Fruit fly (Drosophila melanogaster) whole organism, embryonic: ENCODE measurements around the gene rols.

Experiments used
- B-H1 ChIP-seq: fragments of 200-800 bp; sonication (Bioruptor generic); IDR thresholded peaks from 3 replicates; pipeline ENCODE4 v1.3.6; 2022; ENCODE audit warnings: missing biosample characterization, missing genetic modification characterization
- CG10431 ChIP-seq: fragments of 200-800 bp; sonication (Bioruptor generic); optimal IDR thresholded peaks from 3 replicates; lab custom pipeline; 2018; ENCODE audit warnings: missing biosample characterization, mild to moderate bottlenecking, missing genetic modification characterization
- CG10654 ChIP-seq: fragments of 200-800 bp; sonication (Bioruptor generic); optimal IDR thresholded peaks from 2 replicates; lab custom pipeline; 2016; ENCODE audit warnings: missing biosample characterization, missing genetic modification characterization
- CG11398 ChIP-seq: fragments of 200-800 bp; sonication (Bioruptor generic); optimal IDR thresholded peaks from 2 replicates; lab custom pipeline; 2016; ENCODE audit warnings: missing biosample characterization, missing genetic modification characterization
- CG12942 ChIP-seq: fragments of 200-800 bp; sonication (Bioruptor generic); optimal IDR thresholded peaks from 3 replicates; lab custom pipeline; 2016; ENCODE audit warnings: missing biosample characterization, missing genetic modification characterization
- CG13123 ChIP-seq: fragments of 200-800 bp; sonication (Bioruptor generic); optimal IDR thresholded peaks from 2 replicates; lab custom pipeline; 2016; ENCODE audit warnings: missing biosample characterization, missing genetic modification characterization
- CG14441 ChIP-seq: fragments of 200-800 bp; sonication (Bioruptor generic); IDR thresholded peaks from 2 replicates; pipeline ENCODE4 v1.3.6; 2022; ENCODE audit warnings: missing biosample characterization, missing genetic modification characterization
- CG15601 ChIP-seq: fragments of 200-800 bp; sonication (Bioruptor generic); optimal IDR thresholded peaks from 3 replicates; lab custom pipeline; 2019; ENCODE audit warnings: missing biosample characterization, mild to moderate bottlenecking, missing genetic modification characterization, moderate library complexity
- CG15696 ChIP-seq: fragments of 200-800 bp; sonication (Bioruptor generic); optimal IDR thresholded peaks from 2 replicates; lab custom pipeline; 2019; ENCODE audit warnings: missing biosample characterization, mild to moderate bottlenecking, missing genetic modification characterization, moderate library complexity
- CG17829 ChIP-seq: fragments of 200-800 bp; optimal IDR thresholded peaks from 2 replicates; lab custom pipeline; 2019; ENCODE audit warnings: missing biosample characterization, mild to moderate bottlenecking, missing genetic modification characterization, moderate library complexity
- CG1832 ChIP-seq: fragments of 200-800 bp; sonication (Bioruptor generic); optimal IDR thresholded peaks from 2 replicates; lab custom pipeline; 2017; ENCODE audit warnings: missing biosample characterization, mild to moderate bottlenecking, missing genetic modification characterization, inconsistent platforms
- CG18764 ChIP-seq: fragments of 200-800 bp; sonication (Bioruptor generic); optimal IDR thresholded peaks from 3 replicates; lab custom pipeline; 2016; ENCODE audit warnings: missing biosample characterization, missing genetic modification characterization
- CG2712 ChIP-seq: fragments of 200-800 bp; optimal IDR thresholded peaks from 3 replicates; lab custom pipeline; 2019; ENCODE audit warnings: missing biosample characterization, mild to moderate bottlenecking, missing genetic modification characterization, moderate library complexity
- CG30020 ChIP-seq: fragments of 200-800 bp; optimal IDR thresholded peaks from 2 replicates; lab custom pipeline; 2019; ENCODE audit warnings: missing biosample characterization, mild to moderate bottlenecking, missing genetic modification characterization, moderate library complexity
- CG30403 ChIP-seq: fragments of 200-800 bp; sonication (Bioruptor generic); optimal IDR thresholded peaks from 3 replicates; lab custom pipeline; 2016; ENCODE audit warnings: missing biosample characterization, missing genetic modification characterization
- CG31388 ChIP-seq: fragments of 200-800 bp; sonication (Bioruptor generic); optimal IDR thresholded peaks from 2 replicates; lab custom pipeline; 2016; ENCODE audit warnings: missing biosample characterization, missing genetic modification characterization
- CG31441 ChIP-seq: fragments of 200-800 bp; sonication (Bioruptor generic); IDR thresholded peaks from 2 replicates; pipeline ENCODE4 v1.3.6; 2022; ENCODE audit warnings: missing biosample characterization, missing genetic modification characterization
- CG34224 ChIP-seq: fragments of 200-800 bp; sonication (Bioruptor generic); IDR thresholded peaks from 3 replicates; pipeline ENCODE4 v1.3.6; 2022; ENCODE audit warnings: missing biosample characterization, missing genetic modification characterization; ENCODE audit not compliant: partially characterized antibody
- CG3838 ChIP-seq: fragments of 200-800 bp; sonication (Bioruptor generic); optimal IDR thresholded peaks from 3 replicates; lab custom pipeline; 2016; ENCODE audit warnings: missing biosample characterization, missing genetic modification characterization
- CG3995 ChIP-seq: fragments of 200-800 bp; sonication (Bioruptor generic); optimal IDR thresholded peaks from 3 replicates; lab custom pipeline; 2016; ENCODE audit warnings: missing biosample characterization, missing genetic modification characterization
- CG6689 ChIP-seq: fragments of 200-800 bp; sonication (Bioruptor generic); IDR thresholded peaks from 2 replicates; pipeline ENCODE4 v1.3.6; 2022; ENCODE audit warnings: missing biosample characterization, missing genetic modification characterization
- CG6854 ChIP-seq: fragments of 200-800 bp; sonication (Bioruptor generic); optimal IDR thresholded peaks from 3 replicates; lab custom pipeline; 2017; ENCODE audit warnings: missing biosample characterization, mild to moderate bottlenecking, missing genetic modification characterization
- CG8359 ChIP-seq: fragments of 200-800 bp; sonication (Bioruptor generic); optimal IDR thresholded peaks from 2 replicates; lab custom pipeline; 2017; ENCODE audit warnings: missing biosample characterization, mild to moderate bottlenecking, missing genetic modification characterization, borderline replicate concordance
- CG8944 ChIP-seq: fragments of 200-800 bp; sonication (Bioruptor generic); optimal IDR thresholded peaks from 3 replicates; lab custom pipeline; 2016; ENCODE audit warnings: missing biosample characterization, missing genetic modification characterization
- CG9817 ChIP-seq: fragments of 200-800 bp; sonication (Bioruptor generic); optimal IDR thresholded peaks from 2 replicates; lab custom pipeline; 2018; ENCODE audit warnings: missing biosample characterization, mild to moderate bottlenecking, missing genetic modification characterization, moderate library complexity
- CoRest ChIP-seq: fragments of 200-800 bp; sonication (Bioruptor generic); optimal IDR thresholded peaks from 3 replicates; lab custom pipeline; 2018; ENCODE audit warnings: missing biosample characterization, mild to moderate bottlenecking, missing genetic modification characterization, moderate library complexity
- D19B ChIP-seq: fragments of 200-800 bp; sonication (Bioruptor generic); optimal IDR thresholded peaks from 2 replicates; lab custom pipeline; 2017; ENCODE audit warnings: missing biosample characterization, mild to moderate bottlenecking, missing genetic modification characterization
- H15 ChIP-seq: fragments of 200-800 bp; sonication (Bioruptor generic); IDR thresholded peaks from 3 replicates; pipeline ENCODE4 v1.3.6; 2022; ENCODE audit warnings: missing biosample characterization, missing genetic modification characterization
- Meics ChIP-seq: fragments of 200-800 bp; sonication (Bioruptor generic); optimal IDR thresholded peaks from 2 replicates; lab custom pipeline; 2017; ENCODE audit warnings: missing biosample characterization, mild to moderate bottlenecking, missing genetic modification characterization
- Nf-YA ChIP-seq: fragments of 200-800 bp; sonication (Bioruptor generic); IDR thresholded peaks from 2 replicates; pipeline ENCODE4 v1.3.6; 2022; ENCODE audit warnings: missing biosample characterization, missing genetic modification characterization
- Nf-YC ChIP-seq: fragments of 200-800 bp; optimal IDR thresholded peaks from 3 replicates; lab custom pipeline; 2019; ENCODE audit warnings: missing biosample characterization, mild to moderate bottlenecking, missing genetic modification characterization, moderate library complexity
- Optix ChIP-seq: fragments of 200-800 bp; sonication (Bioruptor generic); IDR thresholded peaks from 3 replicates; pipeline ENCODE4 v1.3.6; 2022; ENCODE audit warnings: missing biosample characterization, missing genetic modification characterization
- Side ChIP-seq: fragments of 200-800 bp; sonication (Bioruptor generic); optimal IDR thresholded peaks from 2 replicates; lab custom pipeline; 2016; ENCODE audit warnings: missing biosample characterization, missing genetic modification characterization
- Sox100B ChIP-seq: fragments of 200-800 bp; sonication (Bioruptor generic); optimal IDR thresholded peaks from 3 replicates; lab custom pipeline; 2018; ENCODE audit warnings: missing biosample characterization, mild to moderate bottlenecking, missing genetic modification characterization
- Usf ChIP-seq: fragments of 200-800 bp; sonication (Bioruptor generic); optimal IDR thresholded peaks from 2 replicates; lab custom pipeline; 2017; ENCODE audit warnings: missing genotype, missing biosample characterization, missing genetic modification characterization
- Xrp1 ChIP-seq: fragments of 200-800 bp; sonication (Bioruptor generic); IDR thresholded peaks from 2 replicates; pipeline ENCODE4 v1.3.6; 2022; ENCODE audit warnings: missing biosample characterization, missing genetic modification characterization
- aop ChIP-seq: fragments of 200-800 bp; sonication (Bioruptor generic); IDR thresholded peaks from 2 replicates; pipeline ENCODE4 v1.3.6; 2022; ENCODE audit warnings: missing biosample characterization, missing genetic modification characterization
- ash1 ChIP-seq: fragments of 200-800 bp; sonication (Bioruptor generic); optimal IDR thresholded peaks from 2 replicates; lab custom pipeline; 2018; ENCODE audit warnings: missing biosample characterization, mild to moderate bottlenecking, missing genetic modification characterization
- bsh ChIP-seq, 2 experiments: fragments of 200-800 bp; sonication (Bioruptor generic); optimal IDR thresholded peaks; 2 replicates each; lab custom pipeline; 2017 to 2018; ENCODE audit warnings: mild to moderate bottlenecking in 2 of 2, missing biosample characterization in 2 of 2, missing genetic modification characterization in 2 of 2, moderate library complexity in 1 of 2
- croc ChIP-seq: fragments of 200-800 bp; sonication (Bioruptor generic); conservative IDR thresholded peaks from 3 replicates; pipeline ENCODE4 v1.3.6; 2022; ENCODE audit warnings: missing biosample characterization, missing genetic modification characterization
- danr ChIP-seq: fragments of 200-800 bp; sonication (Bioruptor generic); IDR thresholded peaks from 2 replicates; pipeline ENCODE4 v1.3.6; 2022; ENCODE audit warnings: missing biosample characterization, missing genetic modification characterization
- gem ChIP-seq: fragments of 200-800 bp; sonication (Bioruptor generic); optimal IDR thresholded peaks from 2 replicates; lab custom pipeline; 2019; ENCODE audit warnings: missing biosample characterization, mild to moderate bottlenecking, missing genetic modification characterization, moderate library complexity
- gt ChIP-seq: fragments of 200-800 bp; sonication (Bioruptor generic); IDR thresholded peaks from 2 replicates; pipeline ENCODE4 v1.3.6; 2022; ENCODE audit warnings: missing biosample characterization, missing genetic modification characterization
- jing ChIP-seq: fragments of 200-800 bp; sonication (Bioruptor generic); optimal IDR thresholded peaks from 2 replicates; lab custom pipeline; 2018; ENCODE audit warnings: missing biosample characterization, mild to moderate bottlenecking, missing genetic modification characterization
- kay ChIP-seq: fragments of 200-800 bp; sonication (Bioruptor generic); optimal IDR thresholded peaks from 2 replicates; lab custom pipeline; 2016; ENCODE audit warnings: missing biosample characterization, missing genetic modification characterization
- maf-S ChIP-seq: fragments of 200-800 bp; sonication (Bioruptor generic); optimal IDR thresholded peaks from 2 replicates; lab custom pipeline; 2016; ENCODE audit warnings: missing biosample characterization, missing genetic modification characterization
- pita ChIP-seq: fragments of 200-800 bp; sonication (Bioruptor generic); optimal IDR thresholded peaks from 2 replicates; lab custom pipeline; 2017; ENCODE audit warnings: missing biosample characterization, mild to moderate bottlenecking, missing genetic modification characterization
- pros ChIP-seq: fragments of 200-800 bp; sonication (Bioruptor generic); optimal IDR thresholded peaks from 3 replicates; lab custom pipeline; 2019; ENCODE audit warnings: missing biosample characterization, mild to moderate bottlenecking, missing genetic modification characterization, moderate library complexity
- repo ChIP-seq: fragments of 200-800 bp; sonication (Bioruptor generic); optimal IDR thresholded peaks from 2 replicates; lab custom pipeline; 2016; ENCODE audit warnings: missing biosample characterization, missing genetic modification characterization
- salm ChIP-seq: fragments of 200-800 bp; sonication (Bioruptor generic); optimal IDR thresholded peaks from 2 replicates; lab custom pipeline; 2018; ENCODE audit warnings: missing biosample characterization, mild to moderate bottlenecking, missing genetic modification characterization
- stc ChIP-seq: fragments of 200-800 bp; sonication (Bioruptor generic); IDR thresholded peaks from 2 replicates; pipeline ENCODE4 v1.3.6; 2022; ENCODE audit warnings: missing biosample characterization, missing genetic modification characterization
- wek ChIP-seq: fragments of 200-800 bp; sonication (Bioruptor generic); optimal IDR thresholded peaks from 3 replicates; lab custom pipeline; 2018; ENCODE audit warnings: missing biosample characterization, mild to moderate bottlenecking, missing genetic modification characterization, moderate library complexity

Gene rols

dm6 chr3L:12114188-12114587 is 49.5 kb upstream of the rols start (continued):
- TF ChIP-seq H15, result no peak
- TF ChIP-seq kay, result no peak
- TF ChIP-seq CG17829 (tag; lab: Kevin White, UChicago), result peak; percentile 12
- no peak for TF ChIP-seq CG1832 (GFP tag; lab: Kevin White, UChicago)
- peak; percentile 41 for TF ChIP-seq CG2712 (tag; lab: Kevin White, UChicago)
- no peak for TF ChIP-seq pros (GFP tag; lab: Kevin White, UChicago)
- TF ChIP-seq Meics (GFP tag; lab: Kevin White, UChicago), result no peak
- TF ChIP-seq CG34224 (GFP tag; lab: Robert Waterston, UW), result no peak
- TF ChIP-seq CG9817 (tag; lab: Kevin White, UChicago), result no peak
- no peak for TF ChIP-seq CG13123 (GFP tag; lab: Kevin White, UChicago)
- peak in 1 of 2 experiments; percentile 37 for TF ChIP-seq bsh (GFP tag; optimal IDR thresholded peaks at IDR 0.05; lab: Kevin White, UChicago)
- peak; percentile 5 for TF ChIP-seq CG30403 (GFP tag; lab: Kevin White, UChicago)
- peak; percentile 29; the same call in 1 of the 2 replicates for TF ChIP-seq Nf-YA (GFP tag; lab: Robert Waterston, UW)
- no peak for TF ChIP-seq danr (GFP tag; lab: Robert Waterston, UW)
- no peak for TF ChIP-seq CG15601 (tag; lab: Kevin White, UChicago)
- no peak for TF ChIP-seq D19B
- TF ChIP-seq CG8359, result no peak
- no peak for TF ChIP-seq Nf-YC (tag; lab: Kevin White, UChicago)
- TF ChIP-seq salm (tag; lab: Kevin White, UChicago), result no peak
- no peak for TF ChIP-seq CG3838 (GFP tag; lab: Kevin White, UChicago)
- no peak for TF ChIP-seq CG12942 (GFP tag; lab: Kevin White, UChicago)
- TF ChIP-seq CG3995 (GFP tag; lab: Kevin White, UChicago), result no peak
- TF ChIP-seq CG14441, result no peak
- TF ChIP-seq CoRest (tag; lab: Kevin White, UChicago), result no peak
- TF ChIP-seq Usf (GFP tag; lab: Kevin White, UChicago), result no peak
- no peak for TF ChIP-seq repo (GFP tag; lab: Kevin White, UChicago)
- no peak for TF ChIP-seq wek (GFP tag; lab: Kevin White, UChicago)
- no peak for TF ChIP-seq pita
- TF ChIP-seq CG31441 (GFP tag; lab: Robert Waterston, UW), result no peak
- TF ChIP-seq CG10654, result no peak
- no peak for TF ChIP-seq Side (GFP tag; lab: Kevin White, UChicago)
- TF ChIP-seq CG15696 (tag; lab: Kevin White, UChicago), result no peak
- TF ChIP-seq CG6689 (GFP tag; lab: Robert Waterston, UW), result 0 out of 2 replicates have a peak, but pooled peaks have one; percentile 32
- TF ChIP-seq Sox100B, result peak; percentile 40
- peak; percentile 44; the same call in 1 of the 2 replicates for TF ChIP-seq Xrp1
- TF ChIP-seq stc (GFP tag; lab: Robert Waterston, UW), result no peak
- TF ChIP-seq ash1 (GFP tag; lab: Kevin White, UChicago), result no peak
- no peak for TF ChIP-seq CG18764 (GFP tag; lab: Kevin White, UChicago)
- no peak for TF ChIP-seq maf-S (GFP tag; lab: Kevin White, UChicago)
- no peak for TF ChIP-seq CG11398 (GFP tag; lab: Kevin White, UChicago)
- no peak for TF ChIP-seq aop (GFP tag; lab: Robert Waterston, UW)
- no peak for TF ChIP-seq CG30020 (tag; lab: Kevin White, UChicago)
- TF ChIP-seq CG8944 (GFP tag; lab: Kevin White, UChicago), result no peak
- TF ChIP-seq gem (tag; lab: Kevin White, UChicago), result peak; percentile 33
- no peak for TF ChIP-seq gt (GFP tag; lab: Robert Waterston, UW)
- TF ChIP-seq Optix (GFP tag; lab: Robert Waterston, UW), result no peak
- no peak for TF ChIP-seq B-H1 (GFP tag; lab: Robert Waterston, UW)
- no peak for TF ChIP-seq croc
- TF ChIP-seq CG6854, result no peak
- TF ChIP-seq jing (GFP tag; lab: Kevin White, UChicago), result no peak
- no peak for TF ChIP-seq CG10431 (GFP tag; lab: Kevin White, UChicago)
- no peak for TF ChIP-seq CG31388 (GFP tag; lab: Kevin White, UChicago)
